Fruit fly (Drosophila melanogaster) whole organism, wandering third instar larva: ENCODE measurements around the gene CG1910.

Source experiments
- Abd-B ChIP-seq: fragments of >200 bp; optimal IDR thresholded peaks from 2 replicates; lab custom pipeline; 2017; ENCODE audit warnings: missing biosample characterization, missing genetic modification characterization
- CG32264 ChIP-seq: fragments of 200-800 bp; sonication (Bioruptor generic); optimal IDR thresholded peaks from 2 replicates; lab custom pipeline; 2016; ENCODE audit warnings: missing biosample characterization, missing genetic modification characterization
- CG9705 ChIP-seq: fragments of 200-800 bp; sonication (Bioruptor generic); optimal IDR thresholded peaks from 2 replicates; lab custom pipeline; 2018; ENCODE audit warnings: missing biosample characterization, mild to moderate bottlenecking, missing genetic modification characterization
- CrebA ChIP-seq: fragments of 200-800 bp; sonication (Bioruptor generic); optimal IDR thresholded peaks from 2 replicates; lab custom pipeline; 2016; ENCODE audit warnings: missing biosample characterization, mild to moderate bottlenecking, missing genetic modification characterization, borderline replicate concordance
- Dfd ChIP-seq: fragments of >200 bp; optimal IDR thresholded peaks from 2 replicates; lab custom pipeline; 2017; ENCODE audit warnings: missing biosample characterization, missing genetic modification characterization
- Dif ChIP-seq: fragments of 200-275, 200-300 bp; sonication (Bioruptor generic); optimal IDR thresholded peaks from 2 replicates; lab custom pipeline; 2018; ENCODE audit warnings: missing biosample characterization, missing genetic modification characterization; ENCODE audit not compliant: partially characterized antibody
- GATAd ChIP-seq: sonication (Bioruptor generic); optimal IDR thresholded peaks from 2 replicates; lab custom pipeline; 2016; ENCODE audit warnings: missing biosample characterization, missing genetic modification characterization
- HLH106 ChIP-seq: fragments of 200-800 bp; optimal IDR thresholded peaks from 3 replicates; lab custom pipeline; 2019; ENCODE audit warnings: missing biosample characterization, mild to moderate bottlenecking, missing genetic modification characterization, moderate library complexity
- Hnf4 ChIP-seq: fragments of 200-800 bp; sonication (Bioruptor generic); optimal IDR thresholded peaks from 2 replicates; lab custom pipeline; 2016; ENCODE audit warnings: missing biosample characterization, mild to moderate bottlenecking, missing genetic modification characterization
- Hr78 ChIP-seq: fragments of >200 bp; optimal IDR thresholded peaks from 2 replicates; lab custom pipeline; 2017; ENCODE audit warnings: missing biosample characterization, missing genetic modification characterization
- Hr83 ChIP-seq: fragments of 200-300 bp; sonication (Bioruptor generic); optimal IDR thresholded peaks from 2 replicates; lab custom pipeline; 2016; ENCODE audit warnings: missing biosample characterization, mild to moderate bottlenecking, missing genetic modification characterization, moderate library complexity; ENCODE audit not compliant: poor library complexity, severe bottlenecking
- Jra ChIP-seq: sonication (Bioruptor generic); optimal IDR thresholded peaks from 2 replicates; lab custom pipeline; 2016; ENCODE audit warnings: missing biosample characterization, missing genetic modification characterization
- Mio ChIP-seq: sonication (Bioruptor generic); optimal IDR thresholded peaks from 2 replicates; lab custom pipeline; 2016; ENCODE audit warnings: missing biosample characterization, missing genetic modification characterization
- Myc ChIP-seq: fragments of >200 bp; optimal IDR thresholded peaks from 2 replicates; lab custom pipeline; 2017
- N ChIP-seq: fragments of >200 bp; optimal IDR thresholded peaks from 2 replicates; lab custom pipeline; 2018; ENCODE audit warnings: missing biosample characterization, missing external identifiers, missing genetic modification characterization
- OdsH ChIP-seq: fragments of 200-800 bp; sonication (Bioruptor generic); optimal IDR thresholded peaks from 2 replicates; lab custom pipeline; 2016; ENCODE audit warnings: missing biosample characterization, mild to moderate bottlenecking, missing genetic modification characterization
- Rel ChIP-seq, 2 experiments: fragments of 200-800 bp; sonication (Bioruptor generic) in 1 of 2; optimal IDR thresholded peaks; 2 replicates in 1 of 2; 3 replicates in 1 of 2; lab custom pipeline; 2016 to 2019; ENCODE audit warnings: mild to moderate bottlenecking in 2 of 2, missing biosample characterization in 2 of 2, missing genetic modification characterization in 2 of 2, moderate library complexity in 1 of 2
- Sp1 ChIP-seq: fragments of 200-800 bp; sonication (Bioruptor generic); optimal IDR thresholded peaks from 3 replicates; lab custom pipeline; 2019; ENCODE audit warnings: missing biosample characterization, mild to moderate bottlenecking, missing genetic modification characterization, moderate library complexity
- Vsx2 ChIP-seq: fragments of 200-300, 225-300 bp; sonication (Bioruptor generic); optimal IDR thresholded peaks from 2 replicates; lab custom pipeline; 2018; ENCODE audit warnings: missing biosample characterization, missing genetic modification characterization; ENCODE audit not compliant: partially characterized antibody
- br ChIP-seq: fragments of 200-800 bp; sonication (Bioruptor generic); optimal IDR thresholded peaks from 2 replicates; lab custom pipeline; 2016; ENCODE audit warnings: missing biosample characterization, missing genetic modification characterization
- brk ChIP-seq: fragments of 200-800 bp; sonication (Bioruptor generic); optimal IDR thresholded peaks from 2 replicates; lab custom pipeline; 2016; ENCODE audit warnings: missing biosample characterization, mild to moderate bottlenecking, missing genetic modification characterization
- dl ChIP-seq, 2 experiments: fragments of 175-275, 200-275 bp in 1 of 2; fragments of 200-275 bp in 1 of 2; sonication (Bioruptor generic); optimal IDR thresholded peaks; lab custom pipeline; 2018; ENCODE audit warnings: mild to moderate bottlenecking in 2 of 2, missing biosample characterization in 2 of 2, missing genetic modification characterization in 2 of 2, moderate library complexity in 2 of 2; ENCODE audit not compliant: partially characterized antibody in 2 of 2, insufficient read depth in 1 of 2
- dmrt93B ChIP-seq: fragments of 200-800 bp; sonication (Bioruptor generic); optimal IDR thresholded peaks from 2 replicates; lab custom pipeline; 2018; ENCODE audit warnings: missing biosample characterization, mild to moderate bottlenecking, missing genetic modification characterization
- foxo ChIP-seq, 2 experiments: fragments of 200-800 bp; sonication (Bioruptor generic); optimal IDR thresholded peaks; 2 replicates in 1 of 2; 3 replicates in 1 of 2; lab custom pipeline; 2016 to 2017; ENCODE audit warnings: missing biosample characterization in 2 of 2, missing genetic modification characterization in 2 of 2
- fru ChIP-seq: fragments of 200-800 bp; sonication (Bioruptor generic); optimal IDR thresholded peaks from 3 replicates; lab custom pipeline; 2016; ENCODE audit warnings: missing biosample characterization, mild to moderate bottlenecking, missing genetic modification characterization
- jim ChIP-seq: fragments of 175-275, 200-325 bp; sonication (Bioruptor generic); optimal IDR thresholded peaks from 2 replicates; lab custom pipeline; 2016; ENCODE audit warnings: missing biosample characterization, mild to moderate bottlenecking, missing genetic modification characterization
- lola ChIP-seq: fragments of >200 bp; optimal IDR thresholded peaks from 2 replicates; lab custom pipeline; 2017; ENCODE audit warnings: missing biosample characterization, missing genetic modification characterization
- pan ChIP-seq: fragments of >200 bp; optimal IDR thresholded peaks from 2 replicates; lab custom pipeline; 2017
- psq ChIP-seq: fragments of 200-800 bp; sonication (Bioruptor generic); optimal IDR thresholded peaks from 3 replicates; lab custom pipeline; 2017; ENCODE audit warnings: missing biosample characterization, mild to moderate bottlenecking, missing genetic modification characterization, moderate library complexity
- rgr ChIP-seq: fragments of 200-800 bp; sonication (Bioruptor generic); optimal IDR thresholded peaks from 3 replicates; lab custom pipeline; 2016; ENCODE audit warnings: missing biosample characterization, mild to moderate bottlenecking, missing genetic modification characterization
- sage ChIP-seq: fragments of 200-800 bp; sonication (Bioruptor generic); optimal IDR thresholded peaks from 2 replicates; lab custom pipeline; 2016; ENCODE audit warnings: missing biosample characterization, mild to moderate bottlenecking, missing genetic modification characterization
- tai ChIP-seq: sonication (Bioruptor generic); optimal IDR thresholded peaks from 2 replicates; lab custom pipeline; 2016; ENCODE audit warnings: missing biosample characterization, missing genetic modification characterization
- usp ChIP-seq: fragments of >200 bp; optimal IDR thresholded peaks from 2 replicates; lab custom pipeline; 2017; ENCODE audit warnings: missing biosample characterization, missing genetic modification characterization
- woc ChIP-seq: sonication (Bioruptor generic); optimal IDR thresholded peaks from 2 replicates; lab custom pipeline; 2016; ENCODE audit warnings: missing biosample characterization, mild to moderate bottlenecking, missing genetic modification characterization

The CG1910 gene

dm6 chr3R:31738060-31738619 is 9.3 kb upstream of the CG1910 start, which contains the start of gene eEF1alpha2:
TSS of gene eEF1alpha2 (plus strand) at chr3R:31738468.
- TF ChIP-seq GATAd (no peak), sage (GFP tag; lab: Kevin White, UChicago) (no peak), Hr83 (no peak), Abd-B (GFP tag; lab: Kevin White, UChicago) (no peak), brk (no peak), Mio (GFP tag; lab: Kevin White, UChicago) (no peak), HLH106 (tag; lab: Kevin White, UChicago) (no peak), jim (GFP tag; lab: Kevin White, UChicago) (no peak), CrebA (no peak), N (no peak), dl (GFP tag; optimal IDR thresholded peaks at IDR 0.05; lab: Kevin White, UChicago; ENCODE audit: insufficient read depth in 1 of 2, partially characterized antibody in 2 of 2) (no peak)

DNA sequence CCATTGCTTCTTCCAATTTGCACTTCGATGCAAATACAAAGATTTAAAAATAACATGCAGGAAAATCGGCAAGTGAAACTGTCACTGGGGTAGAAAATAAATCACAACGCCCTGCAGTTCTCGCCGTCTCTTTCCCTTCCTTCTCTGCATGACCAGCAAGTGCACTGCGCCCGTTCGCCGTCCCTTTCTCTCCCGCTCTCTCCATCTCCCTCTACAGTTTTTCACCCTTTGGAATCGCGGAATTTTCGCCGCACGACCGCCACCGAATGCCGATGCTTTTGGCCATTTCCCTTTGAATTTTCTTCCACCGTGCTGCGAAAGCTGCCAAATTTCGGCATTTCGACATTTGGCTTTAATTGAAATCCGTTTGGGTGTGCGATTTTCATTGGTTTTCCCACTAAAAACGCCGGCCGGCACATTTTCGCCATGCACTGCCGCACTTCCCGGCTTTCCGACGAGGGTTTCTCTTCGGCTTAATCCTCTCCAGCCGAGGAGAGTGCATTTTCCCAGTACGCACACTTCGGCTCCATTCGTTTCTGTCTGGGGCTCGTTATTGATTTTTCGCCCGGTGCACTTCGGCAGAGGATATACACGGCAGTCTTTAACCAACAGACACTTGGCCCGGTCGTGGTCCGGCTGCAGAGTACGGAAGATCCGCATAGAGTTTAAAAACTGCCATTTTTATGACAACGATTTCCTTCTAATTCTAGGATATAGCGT is 8.2 kb upstream of the CG1910 start:
- TF ChIP-seq dmrt93B (GFP tag; lab: Kevin White, UChicago) (no peak), Vsx2 (GFP tag; lab: Kevin White, UChicago) (no peak), HLH106 (tag; lab: Kevin White, UChicago) (no peak), CG9705 (no peak), Hnf4 (GFP tag; lab: Kevin White, UChicago) (no peak), Mio (GFP tag; lab: Kevin White, UChicago) (no peak), N (no peak)

dm6 chr3R:31741278-31741677 is 6.2 kb upstream of the CG1910 start:
- TF ChIP-seq foxo (GFP tag; optimal IDR thresholded peaks at IDR 0.05; lab: Kevin White, UChicago) = peak in 1 of 2 experiments; percentile 26
- TF ChIP-seq Rel (GFP tag; optimal IDR thresholded peaks at IDR 0.05; lab: Kevin White, UChicago) = no peak
- no peak for TF ChIP-seq Rel (tag; optimal IDR thresholded peaks at IDR 0.05; lab: Kevin White, UChicago)

DNA sequence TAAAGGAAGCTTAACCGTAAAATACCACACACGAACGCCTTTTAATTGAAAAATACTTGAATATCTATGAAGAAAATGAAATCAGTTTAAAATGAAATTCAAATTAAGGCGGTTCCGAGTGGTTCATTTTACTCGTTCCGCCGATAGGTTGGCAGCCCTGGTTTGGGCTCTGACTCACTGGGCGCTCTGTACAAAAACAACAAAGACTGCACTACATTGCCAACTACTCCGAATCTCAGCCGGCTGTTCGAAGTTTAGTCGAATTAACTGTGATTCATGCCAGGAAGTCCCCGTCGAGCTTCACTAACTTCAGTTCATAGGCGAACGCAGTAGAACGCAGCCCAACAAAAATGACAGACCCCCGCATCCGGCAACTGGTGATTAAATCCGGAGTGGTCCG is 4.2 kb upstream of the CG1910 start, which contains the start of gene Tbca:
Gene Tbca, plus strand, starts transcription at position 212 of the 400 bp plus-strand sequence.
- TF ChIP-seq Rel (GFP tag; optimal IDR thresholded peaks at IDR 0.05; lab: Kevin White, UChicago) (no peak), Rel (tag; optimal IDR thresholded peaks at IDR 0.05; lab: Kevin White, UChicago) (peak; percentile 82), Dfd (no peak), woc (GFP tag; lab: Kevin White, UChicago) (no peak), GATAd (no peak), jim (GFP tag; lab: Kevin White, UChicago) (peak; percentile 35), Mio (GFP tag; lab: Kevin White, UChicago) (no peak), Hr83 (no peak), dl (GFP tag; optimal IDR thresholded peaks at IDR 0.05; lab: Kevin White, UChicago; ENCODE audit: insufficient read depth in 1 of 2, partially characterized antibody in 2 of 2) (no peak), lola (GFP tag; lab: Kevin White, UChicago) (no peak), N (no peak), brk (no peak), Jra (GFP tag; lab: Kevin White, UChicago) (peak; percentile 97), psq (GFP tag; lab: Kevin White, UChicago) (no peak), usp (GFP tag; lab: Kevin White, UChicago) (no peak), Myc (lab: Kevin White, UChicago) (peak; percentile 8), pan (no peak), sage (GFP tag; lab: Kevin White, UChicago) (no peak), OdsH (no peak), Hr78 (GFP tag; lab: Kevin White, UChicago) (no peak)
- TF ChIP-seq, all 38 proteins: peak for 4

dm6 chr3R:31744044-31744652 is 3.3 kb upstream of the CG1910 start, which contains the start of gene CG1896:
TSS of gene CG1896 (plus strand) at chr3R:31744282.
- TF ChIP-seq woc (GFP tag; lab: Kevin White, UChicago) = peak; percentile 6
- no peak for TF ChIP-seq dmrt93B (GFP tag; lab: Kevin White, UChicago)
- no peak for TF ChIP-seq Dfd
- TF ChIP-seq Rel (GFP tag; optimal IDR thresholded peaks at IDR 0.05; lab: Kevin White, UChicago) = no peak
- TF ChIP-seq Rel (tag; optimal IDR thresholded peaks at IDR 0.05; lab: Kevin White, UChicago) = no peak
- no peak for TF ChIP-seq brk
- TF ChIP-seq HLH106 (tag; lab: Kevin White, UChicago) = peak; percentile 42
- no peak for TF ChIP-seq Dif
- peak; percentile 55 for TF ChIP-seq Sp1 (GFP tag; lab: Kevin White, UChicago)
- peak; percentile 54 for TF ChIP-seq fru (GFP tag; lab: Kevin White, UChicago)
- TF ChIP-seq Hr83 = peak; percentile 43
- TF ChIP-seq Myc (lab: Kevin White, UChicago) = peak; percentile 1
- peak; percentile 81 for TF ChIP-seq rgr
- no peak for TF ChIP-seq CG32264
- TF ChIP-seq CrebA = no peak
- TF ChIP-seq pan = no peak
- TF ChIP-seq Abd-B (GFP tag; lab: Kevin White, UChicago) = no peak
- TF ChIP-seq N = no peak
- peak; percentile 68 for TF ChIP-seq Hnf4 (GFP tag; lab: Kevin White, UChicago)
- TF ChIP-seq br = peak; percentile 54
- no peak for TF ChIP-seq CG9705
- TF ChIP-seq tai (GFP tag; lab: Kevin White, UChicago) = no peak
- no peak for TF ChIP-seq sage (GFP tag; lab: Kevin White, UChicago)
- TF ChIP-seq Mio (GFP tag; lab: Kevin White, UChicago) = no peak
- TF ChIP-seq Hr78 (GFP tag; lab: Kevin White, UChicago) = no peak
- no peak for TF ChIP-seq dl (GFP tag; optimal IDR thresholded peaks at IDR 0.05; lab: Kevin White, UChicago; ENCODE audit: insufficient read depth in 1 of 2, partially characterized antibody in 2 of 2)
- TF ChIP-seq psq (GFP tag; lab: Kevin White, UChicago) = peak; percentile 54
